Fruit fly (Drosophila melanogaster) whole organism, embryonic: ENCODE measurements around the gene Hrd3.
A peak's percentile ranks its signal among the peaks of the same experiment; 100 is the strongest.

Experiments
- Atf-2 ChIP-seq: fragments of 200-800 bp; sonication (Bioruptor generic); optimal IDR thresholded peaks from 2 replicates; lab custom pipeline; 2016; ENCODE audit warnings: missing biosample characterization, missing genetic modification characterization
- Blimp-1 ChIP-seq: fragments of 200-800 bp; sonication (Bioruptor generic); optimal IDR thresholded peaks from 3 replicates; lab custom pipeline; 2018; ENCODE audit warnings: missing biosample characterization, missing genetic modification characterization, mild to moderate bottlenecking, moderate library complexity, missing genetic modification reagents
- CG10543 ChIP-seq: fragments of 200-800 bp; sonication (Bioruptor generic); optimal IDR thresholded peaks from 3 replicates; lab custom pipeline; 2017; ENCODE audit warnings: missing biosample characterization, mild to moderate bottlenecking, missing genetic modification characterization, moderate library complexity
- CG11247 ChIP-seq: fragments of 200-800 bp; sonication (Bioruptor generic); IDR thresholded peaks from 2 replicates; pipeline ENCODE4 v1.3.6; 2022; ENCODE audit warnings: missing biosample characterization, missing genetic modification characterization
- CG12299 ChIP-seq: fragments of 200-800 bp; sonication (Bioruptor generic); optimal IDR thresholded peaks from 2 replicates; lab custom pipeline; 2018; ENCODE audit warnings: missing biosample characterization, mild to moderate bottlenecking, missing genetic modification characterization
- CG13424 ChIP-seq: fragments of 200-800 bp; sonication (Bioruptor generic); optimal IDR thresholded peaks from 2 replicates; lab custom pipeline; 2019; ENCODE audit warnings: missing biosample characterization, mild to moderate bottlenecking, missing genetic modification characterization, moderate library complexity
- CG14667 ChIP-seq: fragments of 200-800 bp; sonication (Bioruptor generic); IDR thresholded peaks from 2 replicates; pipeline ENCODE4 v1.3.6; 2022; ENCODE audit warnings: missing biosample characterization, missing genetic modification characterization
- CG15696 ChIP-seq: fragments of 200-800 bp; sonication (Bioruptor generic); optimal IDR thresholded peaks from 2 replicates; lab custom pipeline; 2019; ENCODE audit warnings: missing biosample characterization, mild to moderate bottlenecking, missing genetic modification characterization, moderate library complexity
- CG16815 ChIP-seq: fragments of 200-800 bp; sonication (Bioruptor generic); optimal IDR thresholded peaks from 3 replicates; lab custom pipeline; 2017; ENCODE audit warnings: missing biosample characterization, mild to moderate bottlenecking, missing genetic modification characterization
- CG17385 ChIP-seq: fragments of 200-800 bp; sonication (Bioruptor generic); optimal IDR thresholded peaks from 3 replicates; lab custom pipeline; 2018; ENCODE audit warnings: missing biosample characterization, mild to moderate bottlenecking, missing genetic modification characterization
- CG17829 ChIP-seq: fragments of 200-800 bp; optimal IDR thresholded peaks from 2 replicates; lab custom pipeline; 2019; ENCODE audit warnings: missing biosample characterization, mild to moderate bottlenecking, missing genetic modification characterization, moderate library complexity
- CG31224 ChIP-seq: fragments of 200-800 bp; sonication (Bioruptor generic); IDR thresholded peaks from 2 replicates; pipeline ENCODE4 v1.3.6; 2022; ENCODE audit warnings: missing biosample characterization, missing genetic modification characterization
- CG31441 ChIP-seq: fragments of 200-800 bp; sonication (Bioruptor generic); IDR thresholded peaks from 2 replicates; pipeline ENCODE4 v1.3.6; 2022; ENCODE audit warnings: missing biosample characterization, missing genetic modification characterization
- CG4282 ChIP-seq: fragments of 200-800 bp; sonication (Bioruptor generic); optimal IDR thresholded peaks from 2 replicates; lab custom pipeline; 2016; ENCODE audit warnings: missing biosample characterization, missing genetic modification characterization
- CG4328 ChIP-seq: fragments of 200-800 bp; sonication (Bioruptor generic); optimal IDR thresholded peaks from 3 replicates; lab custom pipeline; 2017; ENCODE audit warnings: missing biosample characterization, missing genetic modification reagents, missing genetic modification characterization
- CG43689 ChIP-seq: fragments of 200-800 bp; sonication (Bioruptor generic); IDR thresholded peaks from 2 replicates; pipeline ENCODE4 v1.3.6; 2022; ENCODE audit warnings: missing biosample characterization, missing genetic modification characterization
- CG7372 ChIP-seq: fragments of 200-800 bp; sonication (Bioruptor generic); IDR thresholded peaks from 2 replicates; pipeline ENCODE4 v1.3.6; 2022; ENCODE audit warnings: missing biosample characterization, missing genetic modification characterization
- CG8089 ChIP-seq: fragments of 200-800 bp; sonication (Bioruptor generic); optimal IDR thresholded peaks from 3 replicates; lab custom pipeline; 2016; ENCODE audit warnings: missing biosample characterization, missing genetic modification characterization
- CG8290 ChIP-seq, 3 experiments: fragments of 200-800 bp; sonication (Bioruptor generic); optimal IDR thresholded peaks; 2 replicates each; lab custom pipeline; 2016 to 2019; ENCODE audit warnings: missing biosample characterization in 3 of 3, missing genetic modification characterization in 3 of 3, mild to moderate bottlenecking in 2 of 3, moderate library complexity in 1 of 3
- CG8924 ChIP-seq: fragments of 200-800 bp; optimal IDR thresholded peaks from 3 replicates; lab custom pipeline; 2019; ENCODE audit warnings: missing biosample characterization, mild to moderate bottlenecking, missing genetic modification characterization, moderate library complexity
- CG9727 ChIP-seq: fragments of 200-800 bp; sonication (Bioruptor generic); optimal IDR thresholded peaks from 3 replicates; lab custom pipeline; 2017; ENCODE audit warnings: missing biosample characterization, mild to moderate bottlenecking, missing genetic modification characterization
- CG9797 ChIP-seq: fragments of 200-800 bp; sonication (Bioruptor generic); optimal IDR thresholded peaks from 3 replicates; lab custom pipeline; 2018; ENCODE audit warnings: missing biosample characterization, mild to moderate bottlenecking, missing genetic modification characterization
- Camta ChIP-seq: fragments of 200-800 bp; sonication (Bioruptor generic); optimal IDR thresholded peaks from 2 replicates; lab custom pipeline; 2016; ENCODE audit warnings: missing biosample characterization, missing genetic modification characterization
- D19A ChIP-seq: fragments of 200-800 bp; optimal IDR thresholded peaks from 3 replicates; lab custom pipeline; 2019; ENCODE audit warnings: missing biosample characterization, mild to moderate bottlenecking, missing genetic modification characterization, moderate library complexity
- Dip3 ChIP-seq: fragments of 200-800 bp; sonication (Bioruptor generic); optimal IDR thresholded peaks from 3 replicates; lab custom pipeline; 2016; ENCODE audit warnings: missing biosample characterization, missing genetic modification characterization
- HLH3B ChIP-seq: fragments of 200-800 bp; sonication (Bioruptor generic); IDR thresholded peaks from 2 replicates; pipeline ENCODE4 v1.3.6; 2022; ENCODE audit warnings: missing biosample characterization, missing genetic modification characterization
- Hr3 ChIP-seq: fragments of 200-800 bp; sonication (Bioruptor generic); optimal IDR thresholded peaks from 3 replicates; lab custom pipeline; 2016; ENCODE audit warnings: missing biosample characterization, missing genetic modification characterization
- Hr78 ChIP-seq, 2 experiments: fragments of 200-800 bp in 1 of 2; fragments of >200 bp in 1 of 2; sonication (Bioruptor generic) in 1 of 2; optimal IDR thresholded peaks; 2 replicates each; lab custom pipeline; 2017 to 2019; ENCODE audit warnings: missing biosample characterization in 2 of 2, missing genetic modification characterization in 2 of 2, mild to moderate bottlenecking in 1 of 2, moderate library complexity in 1 of 2
- Oaz ChIP-seq: fragments of 200-800 bp; sonication (Bioruptor generic); IDR thresholded peaks from 2 replicates; pipeline ENCODE4 v1.3.6; 2022; ENCODE audit warnings: missing biosample characterization, missing genetic modification characterization
- Rfx ChIP-seq: fragments of 200-800 bp; sonication (Bioruptor generic); IDR thresholded peaks from 2 replicates; pipeline ENCODE4 v1.3.6; 2022; ENCODE audit warnings: missing biosample characterization, missing genetic modification characterization
- Ssrp ChIP-seq: fragments of 200-800 bp; sonication (Bioruptor generic); optimal IDR thresholded peaks from 2 replicates; lab custom pipeline; 2018; ENCODE audit warnings: missing biosample characterization, mild to moderate bottlenecking, missing genetic modification characterization, moderate library complexity
- Vsx1 ChIP-seq: fragments of 200-800 bp; sonication (Bioruptor generic); optimal IDR thresholded peaks from 2 replicates; lab custom pipeline; 2017; ENCODE audit warnings: missing biosample characterization, mild to moderate bottlenecking, missing genetic modification characterization, missing genetic modification reagents
- chn ChIP-seq: fragments of 200-800 bp; sonication (Bioruptor generic); optimal IDR thresholded peaks from 2 replicates; lab custom pipeline; 2016; ENCODE audit warnings: missing biosample characterization, missing genetic modification characterization
- cwo ChIP-seq: fragments of 200-800 bp; sonication (Bioruptor generic); optimal IDR thresholded peaks from 3 replicates; lab custom pipeline; 2017; ENCODE audit warnings: missing biosample characterization, missing genetic modification characterization, mild to moderate bottlenecking, moderate library complexity, missing genetic modification reagents
- dm ChIP-seq: fragments of 200-800 bp; sonication (Bioruptor generic); optimal IDR thresholded peaks from 3 replicates; lab custom pipeline; 2016; ENCODE audit warnings: missing biosample characterization, missing genetic modification characterization
- fd102C ChIP-seq: fragments of 200-800 bp; sonication (Bioruptor generic); optimal IDR thresholded peaks from 2 replicates; lab custom pipeline; 2018; ENCODE audit warnings: missing biosample characterization, mild to moderate bottlenecking, missing genetic modification characterization, moderate library complexity
- gem ChIP-seq: fragments of 200-800 bp; sonication (Bioruptor generic); optimal IDR thresholded peaks from 2 replicates; lab custom pipeline; 2019; ENCODE audit warnings: missing biosample characterization, mild to moderate bottlenecking, missing genetic modification characterization, moderate library complexity
- grau ChIP-seq: fragments of 200-800 bp; optimal IDR thresholded peaks from 3 replicates; lab custom pipeline; 2019; ENCODE audit warnings: missing biosample characterization, mild to moderate bottlenecking, missing genetic modification characterization, moderate library complexity
- kay ChIP-seq: fragments of 200-800 bp; sonication (Bioruptor generic); optimal IDR thresholded peaks from 2 replicates; lab custom pipeline; 2016; ENCODE audit warnings: missing biosample characterization, missing genetic modification characterization
- nom ChIP-seq: fragments of 200-800 bp; sonication (Bioruptor generic); optimal IDR thresholded peaks from 2 replicates; lab custom pipeline; 2017; ENCODE audit warnings: missing biosample characterization, missing genetic modification characterization, mild to moderate bottlenecking, moderate library complexity, missing genetic modification reagents
- pfk ChIP-seq: fragments of 200-800 bp; sonication (Bioruptor generic); optimal IDR thresholded peaks from 2 replicates; lab custom pipeline; 2018; ENCODE audit warnings: missing biosample characterization, mild to moderate bottlenecking, missing genetic modification characterization, moderate library complexity
- pum ChIP-seq: fragments of 200-800 bp; sonication (Bioruptor generic); optimal IDR thresholded peaks from 2 replicates; lab custom pipeline; 2016; ENCODE audit warnings: missing biosample characterization, missing genetic modification characterization
- repo ChIP-seq: fragments of 200-800 bp; sonication (Bioruptor generic); optimal IDR thresholded peaks from 2 replicates; lab custom pipeline; 2016; ENCODE audit warnings: missing biosample characterization, missing genetic modification characterization
- toy ChIP-seq: fragments of 200-800 bp; sonication (Bioruptor generic); IDR thresholded peaks from 2 replicates; pipeline ENCODE4 v1.3.6; 2022; ENCODE audit warnings: missing biosample characterization, missing genetic modification characterization
- ttk ChIP-seq: fragments of 200-800 bp; sonication (Bioruptor generic); IDR thresholded peaks from 2 replicates; pipeline ENCODE4 v2.1.2; 2022; ENCODE audit warnings: missing biosample characterization, missing genetic modification characterization
- vvl ChIP-seq: fragments of 200-800 bp; sonication (Bioruptor generic); IDR thresholded peaks from 2 replicates; pipeline ENCODE4 v1.3.6; 2022; ENCODE audit warnings: missing biosample characterization, missing genetic modification characterization
- wek ChIP-seq: fragments of 200-800 bp; sonication (Bioruptor generic); optimal IDR thresholded peaks from 3 replicates; lab custom pipeline; 2018; ENCODE audit warnings: missing biosample characterization, mild to moderate bottlenecking, missing genetic modification characterization, moderate library complexity
- zen2 ChIP-seq: fragments of 200-800 bp; sonication (Bioruptor generic); IDR thresholded peaks from 3 replicates; pipeline ENCODE4 v1.3.6; 2022; ENCODE audit warnings: missing biosample characterization, missing genetic modification characterization; ENCODE audit not compliant: partially characterized antibody
- zfh2 ChIP-seq: fragments of 200-800 bp; sonication (Bioruptor generic); optimal IDR thresholded peaks from 2 replicates; lab custom pipeline; 2016; ENCODE audit warnings: missing biosample characterization, missing genetic modification characterization

Gene Hrd3

dm6 chr3R:23725711-23726349 lies 32.5 kb downstream of the Hrd3 start (continued):
- no peak for TF ChIP-seq Oaz
- TF ChIP-seq Blimp-1 (GFP tag; lab: Kevin White, UChicago), result peak; percentile 11
- no peak for TF ChIP-seq Vsx1 (GFP tag; lab: Kevin White, UChicago)
- no peak for TF ChIP-seq pum (GFP tag; lab: Kevin White, UChicago)
- TF ChIP-seq kay (GFP tag; lab: Kevin White, UChicago), result no peak
- no peak for TF ChIP-seq Dip3 (GFP tag; lab: Kevin White, UChicago)
- peak; percentile 30 for TF ChIP-seq CG12299 (tag; lab: Kevin White, UChicago)
- no peak for TF ChIP-seq fd102C (GFP tag; lab: Kevin White, UChicago)
- TF ChIP-seq Ssrp, result no peak
- TF ChIP-seq Camta (GFP tag; lab: Kevin White, UChicago), result no peak
- no peak; the same call in 1 of the 2 replicates for TF ChIP-seq CG11247 (GFP tag; lab: Robert Waterston, UW)
- TF ChIP-seq gem (tag; lab: Kevin White, UChicago), result no peak
- TF ChIP-seq zen2 (GFP tag; lab: Robert Waterston, UW), result no peak
- 0 out of 2 replicates have a peak, but pooled peaks have one; percentile 7 for TF ChIP-seq toy (GFP tag; lab: Robert Waterston, UW)
- TF ChIP-seq CG17829 (tag; lab: Kevin White, UChicago), result no peak
- 0 out of 2 replicates have a peak, but pooled peaks have one; percentile 21 for TF ChIP-seq HLH3B
- TF ChIP-seq wek (GFP tag; lab: Kevin White, UChicago), result peak; percentile 30
- no peak for TF ChIP-seq CG4282
- no peak for TF ChIP-seq CG9797 (GFP tag; lab: Kevin White, UChicago)
- no peak for TF ChIP-seq grau
- TF ChIP-seq CG8089 (GFP tag; lab: Kevin White, UChicago), result no peak
- no peak for TF ChIP-seq CG8924
- TF ChIP-seq CG13424 (tag; lab: Kevin White, UChicago), result no peak
- TF ChIP-seq nom (GFP tag; lab: Kevin White, UChicago), result no peak
- TF ChIP-seq Hr78 (GFP tag; optimal IDR thresholded peaks at IDR 0.05; lab: Kevin White, UChicago), result no peak
- TF ChIP-seq D19A (tag; lab: Kevin White, UChicago), result peak; percentile 38
- no peak for TF ChIP-seq Hr3 (GFP tag; lab: Kevin White, UChicago)
- TF ChIP-seq CG10543, result peak; percentile 86
- peak; percentile 100 for TF ChIP-seq CG31224
- TF ChIP-seq Atf-2 (GFP tag; lab: Kevin White, UChicago), result no peak
- no peak for TF ChIP-seq CG17385
- no peak for TF ChIP-seq ttk (GFP tag; lab: Robert Waterston, UW)
- TF ChIP-seq CG9727, result peak; percentile 13
- no peak for TF ChIP-seq CG43689 (GFP tag; lab: Robert Waterston, UW)
- 0 out of 2 replicates have a peak, but pooled peaks have one; percentile 12 for TF ChIP-seq Rfx
- TF ChIP-seq CG7372 (GFP tag; lab: Robert Waterston, UW), result peak; percentile 49; the same call in 1 of the 2 replicates
- no peak for TF ChIP-seq dm
- peak; percentile 49 for TF ChIP-seq cwo (GFP tag; lab: Kevin White, UChicago)
- TF ChIP-seq CG15696, result no peak
- no peak for TF ChIP-seq zfh2 (GFP tag; lab: Kevin White, UChicago)
- peak; percentile 46; the same call in 1 of the 2 replicates for TF ChIP-seq vvl
- no peak for TF ChIP-seq chn (GFP tag; lab: Kevin White, UChicago)
- no peak for TF ChIP-seq repo (GFP tag; lab: Kevin White, UChicago)
- no peak for TF ChIP-seq CG8290 (GFP tag; optimal IDR thresholded peaks at IDR 0.05; lab: Kevin White, UChicago)
- peak in 1 of 2 experiments; percentile 65 for TF ChIP-seq CG8290 (tag; optimal IDR thresholded peaks at IDR 0.05; lab: Kevin White, UChicago)
- TF ChIP-seq CG14667 (GFP tag; lab: Robert Waterston, UW), result no peak
- TF ChIP-seq pfk (GFP tag; lab: Kevin White, UChicago), result peak; percentile 34
- TF ChIP-seq CG16815, result no peak
- peak; percentile 34 for TF ChIP-seq CG4328 (GFP tag; lab: Kevin White, UChicago)
- no peak for TF ChIP-seq CG31441
